Fruit fly (Drosophila melanogaster): ENCODE measurements around the gene Or22a.

The Or22a gene

DNA sequence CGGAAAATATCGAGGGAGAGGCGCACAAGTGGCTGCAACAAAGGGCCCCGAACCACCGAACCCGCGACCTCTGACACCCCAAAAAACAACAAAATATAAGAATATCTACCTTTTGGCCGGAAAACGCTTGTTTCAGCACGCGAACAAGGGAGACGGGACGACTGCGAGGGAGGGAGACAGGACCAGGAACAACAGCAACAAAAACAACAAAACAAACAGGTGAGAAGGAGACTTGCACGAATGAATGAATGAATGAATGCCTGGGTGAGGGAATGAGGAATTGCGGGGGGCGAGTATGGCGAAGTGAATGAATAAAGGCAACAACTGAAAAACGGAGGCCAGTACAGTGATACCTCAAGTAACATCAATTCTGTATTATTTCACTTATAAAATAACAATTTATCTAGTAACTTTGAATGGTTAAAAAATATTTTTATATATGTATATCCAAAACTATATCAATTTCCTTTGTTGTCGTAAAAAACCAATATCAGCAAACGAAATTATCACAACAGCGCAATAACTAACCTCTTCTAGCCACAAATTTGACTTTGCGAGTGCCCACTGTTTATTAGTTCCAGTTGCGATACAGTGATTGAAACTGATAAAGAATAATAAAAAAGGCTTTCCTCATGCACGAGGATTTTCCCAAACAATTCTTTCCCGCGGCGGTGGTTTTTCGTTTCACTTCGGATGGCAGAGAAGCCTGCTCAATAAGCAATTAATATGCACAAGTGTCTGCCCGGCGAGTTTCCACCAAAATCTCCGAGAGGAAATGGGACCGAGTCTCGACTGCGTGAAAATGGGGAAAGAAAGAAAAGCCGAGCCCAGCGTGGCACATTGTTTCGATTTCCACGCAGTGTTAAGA is 36.6 kb downstream of the Or22a start (continued):
- TF ChIP-seq tup (GFP tag; optimal IDR thresholded peaks at IDR 0.05) = no peak
- TF ChIP-seq al (GFP tag; IDR thresholded peaks at IDR 0.05) = no peak
- no peak for TF ChIP-seq ERR (GFP tag; optimal IDR thresholded peaks at IDR 0.05)
- no peak for TF ChIP-seq YL-1 (GFP tag; optimal IDR thresholded peaks at IDR 0.05)
- no peak for TF ChIP-seq CG6813 (GFP tag; optimal IDR thresholded peaks at IDR 0.05)
- no peak for TF ChIP-seq CG9932 (GFP tag; IDR thresholded peaks at IDR 0.05)
- no peak for TF ChIP-seq CG8944 (GFP tag; optimal IDR thresholded peaks at IDR 0.05)
- TF ChIP-seq CG3163 (GFP tag; optimal IDR thresholded peaks at IDR 0.05) = no peak
- TF ChIP-seq Side (GFP tag; optimal IDR thresholded peaks at IDR 0.05) = no peak
- TF ChIP-seq ap (GFP tag; IDR thresholded peaks at IDR 0.05) = no peak
- no peak for TF ChIP-seq CG13287 (GFP tag; IDR thresholded peaks at IDR 0.05; ENCODE audit: partially characterized antibody)
- TF ChIP-seq CG33213 (GFP tag; optimal IDR thresholded peaks at IDR 0.05) = no peak
- TF ChIP-seq stwl (tag; optimal IDR thresholded peaks at IDR 0.05) = no peak
- no peak for TF ChIP-seq Scr (GFP tag; IDR thresholded peaks at IDR 0.05; ENCODE audit: partially characterized antibody)
- no peak for TF ChIP-seq Nf-YB (GFP tag; optimal IDR thresholded peaks at IDR 0.05)
- TF ChIP-seq CG11723 (GFP tag; optimal IDR thresholded peaks at IDR 0.05) = no peak
- no peak for TF ChIP-seq CG7372 (GFP tag; IDR thresholded peaks at IDR 0.05)
- peak; percentile 55 for TF ChIP-seq CG2678 (tag; optimal IDR thresholded peaks at IDR 0.05)
- TF ChIP-seq CG1647 (GFP tag; optimal IDR thresholded peaks at IDR 0.05) = no peak
- TF ChIP-seq bcd (GFP tag; optimal IDR thresholded peaks at IDR 0.05) = no peak
- TF ChIP-seq wek (GFP tag; optimal IDR thresholded peaks at IDR 0.05) = no peak
- no peak for TF ChIP-seq Taf1 (GFP tag; IDR thresholded peaks at IDR 0.05)
- TF ChIP-seq CG15514 (GFP tag; optimal IDR thresholded peaks at IDR 0.05) = no peak
- TF ChIP-seq CG11504 (tag; optimal IDR thresholded peaks at IDR 0.05) = peak; percentile 51
- TF ChIP-seq CG6272 (GFP tag; IDR thresholded peaks at IDR 0.05) = no peak
- no peak for TF ChIP-seq Eip74EF (GFP tag; optimal IDR thresholded peaks at IDR 0.05)
- TF ChIP-seq CG17385 (GFP tag; optimal IDR thresholded peaks at IDR 0.05) = no peak
- TF ChIP-seq da (GFP tag; optimal IDR thresholded peaks at IDR 0.05) = no peak
- TF ChIP-seq crp (GFP tag; optimal IDR thresholded peaks at IDR 0.05) = no peak
- TF ChIP-seq trem (tag; optimal IDR thresholded peaks at IDR 0.05) = no peak
- TF ChIP-seq kay (GFP tag; optimal IDR thresholded peaks at IDR 0.05) = no peak
- TF ChIP-seq slp2 (GFP tag; optimal IDR thresholded peaks at IDR 0.05) = no peak
- TF ChIP-seq gfzf (GFP tag; optimal IDR thresholded peaks at IDR 0.05) = no peak
- TF ChIP-seq CG10543 (GFP tag; optimal IDR thresholded peaks at IDR 0.05) = no peak
- no peak for TF ChIP-seq hbn (GFP tag; IDR thresholded peaks at IDR 0.05; ENCODE audit: partially characterized antibody)
- TF ChIP-seq CG13123 (GFP tag; optimal IDR thresholded peaks at IDR 0.05) = no peak
- no peak for TF ChIP-seq CG9609 (GFP tag; optimal IDR thresholded peaks at IDR 0.05)
- TF ChIP-seq ab (GFP tag; optimal IDR thresholded peaks at IDR 0.05) = no peak
- no peak for TF ChIP-seq ems (GFP tag; optimal IDR thresholded peaks at IDR 0.05)
- TF ChIP-seq CG13624 (GFP tag; optimal IDR thresholded peaks at IDR 0.05) = no peak
- no peak for TF ChIP-seq CG11093 (GFP tag; IDR thresholded peaks at IDR 0.05)
- TF ChIP-seq emc (GFP tag; optimal IDR thresholded peaks at IDR 0.05) = no peak
- TF ChIP-seq CG18262 (tag; optimal IDR thresholded peaks at IDR 0.05) = peak; percentile 59
- no peak for TF ChIP-seq CG10321 (GFP tag; IDR thresholded peaks at IDR 0.05)
- TF ChIP-seq mirr (GFP tag; optimal IDR thresholded peaks at IDR 0.05) = no peak
- no peak for TF ChIP-seq CG6854 (GFP tag; optimal IDR thresholded peaks at IDR 0.05)
- no peak for TF ChIP-seq HLH54F (GFP tag; optimal IDR thresholded peaks at IDR 0.05)
- no peak for TF ChIP-seq amos (GFP tag; IDR thresholded peaks at IDR 0.05; ENCODE audit: partially characterized antibody)
- no peak for TF ChIP-seq CG14667 (GFP tag; IDR thresholded peaks at IDR 0.05)
